Worm (Caenorhabditis elegans) whole organism, midembryonic: ENCODE results near the gene chil-10.

ENCODE experiments used
- ztf-29 ChIP-seq: fragments of 200-800 bp; sonication (Bioruptor generic); IDR thresholded peaks from 2 replicates; pipeline ENCODE4 v1.3.6; 2022; ENCODE audit warnings: missing genetic modification reagents, missing genetic modification characterization, missing compliant biosample characterization

The chil-10 gene

DNA sequence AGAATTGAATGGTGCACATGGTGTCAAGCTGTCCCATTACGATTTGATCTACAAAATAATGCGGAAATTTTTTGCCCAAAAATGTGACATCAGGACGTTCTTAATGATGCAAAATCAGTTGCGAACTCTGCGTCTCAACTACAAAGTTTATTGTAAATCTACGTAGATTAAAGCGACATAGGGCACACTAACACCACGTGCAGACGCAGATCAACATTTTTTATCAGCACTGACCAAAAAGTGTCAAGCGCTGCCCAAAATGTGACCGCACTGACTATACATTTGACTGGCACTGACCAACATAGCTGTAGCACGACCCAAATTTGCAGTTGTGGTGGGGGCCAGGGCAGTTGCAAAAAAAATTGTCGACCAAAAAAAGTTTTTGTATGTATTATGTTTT lies 51.8 kb downstream of the chil-10 start:
- TF ChIP-seq ztf-29 (GFP tag; lab: Robert Waterston, UW) = no peak
